Worm (Caenorhabditis elegans): ENCODE data around the gene ZK813.3.

- TF ChIP-seq nhr-12 (tag; optimal IDR thresholded peaks at IDR 0.05) (no peak), aly-2 (tag; optimal IDR thresholded peaks at IDR 0.05) (no peak), unc-62 (GFP tag; optimal IDR thresholded peaks at IDR 0.05) (no peak), snpc-4 (tag; optimal IDR thresholded peaks at IDR 0.05) (no peak)
Observed at ce11 chrX:3479950-3480349, 38.3 kb downstream of the ZK813.3 start, which contains the start of gene wrt-6.

Measured in whole organism, L3 larva.